Worm (Caenorhabditis elegans) whole organism, mixed stage, embryonic: ENCODE measurements around the gene egl-5.

ENCODE experiments used
- M03D4.4 ChIP-seq: sonication (generic microtip); optimal IDR thresholded peaks from 2 replicates; lab custom pipeline; 2017; ENCODE audit warnings: mild to moderate bottlenecking, missing genetic modification characterization, missing compliant biosample characterization
- blmp-1 ChIP-seq: fragments of 150-350 bp; optimal IDR thresholded peaks from 2 replicates; lab custom pipeline; 2014; ENCODE audit warnings: missing biosample characterization, missing genetic modification characterization
- ceh-43 ChIP-seq: fragments of 200-800 bp; sonication (Bioruptor generic); optimal IDR thresholded peaks from 2 replicates; lab custom pipeline; 2018; ENCODE audit warnings: mild to moderate bottlenecking, missing genetic modification characterization, moderate library complexity, missing compliant biosample characterization
- ceh-83 ChIP-seq: fragments of 200-800 bp; sonication (Bioruptor generic); optimal IDR thresholded peaks from 2 replicates; lab custom pipeline; 2018; ENCODE audit warnings: mild to moderate bottlenecking, missing genetic modification characterization, missing compliant biosample characterization
- ces-1 ChIP-seq: fragments of 150-350 bp; optimal IDR thresholded peaks from 2 replicates; lab custom pipeline; 2014; ENCODE audit warnings: missing biosample characterization, missing genetic modification reagents, missing genetic modification characterization
- cnd-1 ChIP-seq: fragments of 200-800 bp; sonication (Bioruptor generic); optimal IDR thresholded peaks from 2 replicates; lab custom pipeline; 2018; ENCODE audit warnings: mild to moderate bottlenecking, missing genetic modification characterization, missing compliant biosample characterization
- drap-1 ChIP-seq: fragments of 200-800 bp; sonication (Bioruptor generic); optimal IDR thresholded peaks from 3 replicates; lab custom pipeline; 2018; ENCODE audit warnings: mild to moderate bottlenecking, missing genetic modification characterization, missing compliant biosample characterization
- elt-1 ChIP-seq: sonication (generic microtip); optimal IDR thresholded peaks from 2 replicates; lab custom pipeline; 2017; ENCODE audit warnings: missing genetic modification characterization, mild to moderate bottlenecking, missing compliant biosample characterization, antibody characterized with exemption, moderate library complexity, borderline replicate concordance; ENCODE audit not compliant: insufficient read depth
- elt-3 ChIP-seq: fragments of 150-350 bp; optimal IDR thresholded peaks from 2 replicates; lab custom pipeline; 2014; ENCODE audit warnings: missing biosample characterization, missing genetic modification characterization
- flh-1 ChIP-seq: fragments of 200-800 bp; sonication (Bioruptor generic); optimal IDR thresholded peaks from 2 replicates; lab custom pipeline; 2018; ENCODE audit warnings: mild to moderate bottlenecking, missing genetic modification characterization, moderate library complexity, missing compliant biosample characterization
- hlh-1 ChIP-seq: fragments of 150-350 bp; optimal IDR thresholded peaks from 2 replicates; lab custom pipeline; 2014; ENCODE audit warnings: missing biosample characterization, missing genetic modification reagents, missing genetic modification characterization
- lin-13 ChIP-seq: fragments of 150-350 bp; optimal IDR thresholded peaks from 2 replicates; lab custom pipeline; 2014; ENCODE audit warnings: missing biosample characterization, missing genetic modification characterization
- lin-32 ChIP-seq: fragments of 200-800 bp; sonication (Bioruptor generic); optimal IDR thresholded peaks from 2 replicates; lab custom pipeline; 2018; ENCODE audit warnings: mild to moderate bottlenecking, missing genetic modification characterization, missing compliant biosample characterization
- lsy-2 ChIP-seq: fragments of 150-350 bp; optimal IDR thresholded peaks from 2 replicates; lab custom pipeline; 2014; ENCODE audit warnings: missing biosample characterization, missing genetic modification characterization
- mab-5 ChIP-seq: fragments of 150-350 bp; optimal IDR thresholded peaks from 2 replicates; lab custom pipeline; 2014; ENCODE audit warnings: missing biosample characterization, missing genetic modification characterization
- mep-1 ChIP-seq: fragments of 150-350 bp; optimal IDR thresholded peaks from 2 replicates; lab custom pipeline; 2017; ENCODE audit warnings: missing biosample characterization, missing genetic modification reagents, missing genetic modification characterization, inconsistent platforms
- mls-2 ChIP-seq: sonication (generic microtip); optimal IDR thresholded peaks from 2 replicates; lab custom pipeline; 2016; ENCODE audit warnings: mild to moderate bottlenecking, missing genetic modification characterization, moderate library complexity, missing compliant biosample characterization
- nhr-12 ChIP-seq: fragments of 150-350 bp; optimal IDR thresholded peaks from 2 replicates; lab custom pipeline; 2014; ENCODE audit warnings: missing biosample characterization, missing genetic modification characterization
- nhr-2 ChIP-seq: fragments of 150-350 bp; optimal IDR thresholded peaks from 2 replicates; lab custom pipeline; 2014; ENCODE audit warnings: missing biosample characterization, missing genetic modification characterization
- nhr-237 ChIP-seq: fragments of 150-350 bp; optimal IDR thresholded peaks from 2 replicates; lab custom pipeline; 2014; ENCODE audit warnings: missing biosample characterization, missing genetic modification characterization
- nhr-28 ChIP-seq: fragments of 150-350 bp; optimal IDR thresholded peaks from 2 replicates; lab custom pipeline; 2014; ENCODE audit warnings: missing biosample characterization, missing genetic modification characterization
- pha-4 ChIP-seq: fragments of 150-350 bp; optimal IDR thresholded peaks from 2 replicates; lab custom pipeline; 2018; ENCODE audit warnings: missing biosample characterization, missing genetic modification reagents, missing genetic modification characterization
- snpc-4 ChIP-seq: fragments of 150-350 bp; optimal IDR thresholded peaks from 2 replicates; lab custom pipeline; 2014; ENCODE audit warnings: missing biosample characterization, missing genetic modification characterization
- sptf-1 ChIP-seq: sonication (generic microtip); optimal IDR thresholded peaks from 2 replicates; lab custom pipeline; 2017; ENCODE audit warnings: mild to moderate bottlenecking, missing genetic modification characterization, moderate library complexity, missing compliant biosample characterization
- tbx-8 ChIP-seq: fragments of 200-800 bp; sonication (Bioruptor generic); optimal IDR thresholded peaks from 2 replicates; lab custom pipeline; 2018; ENCODE audit warnings: mild to moderate bottlenecking, missing genetic modification characterization, moderate library complexity, missing compliant biosample characterization
- unc-120 ChIP-seq: sonication (generic microtip); optimal IDR thresholded peaks from 2 replicates; lab custom pipeline; 2017; ENCODE audit warnings: missing genetic modification characterization, missing compliant biosample characterization; ENCODE audit not compliant: poor library complexity, severe bottlenecking
- unc-39 ChIP-seq: fragments of 150-350 bp; optimal IDR thresholded peaks from 2 replicates; lab custom pipeline; 2014; ENCODE audit warnings: missing biosample characterization, missing genetic modification characterization
- unc-62 ChIP-seq: fragments of 150-350 bp; optimal IDR thresholded peaks from 2 replicates; lab custom pipeline; 2014; ENCODE audit warnings: missing biosample characterization, missing genetic modification reagents, missing genetic modification characterization
- zip-8 ChIP-seq: fragments of 150-350 bp; optimal IDR thresholded peaks from 2 replicates; lab custom pipeline; 2014; ENCODE audit warnings: missing biosample characterization, missing genetic modification characterization
- ztf-11 ChIP-seq: fragments of 150-350 bp; optimal IDR thresholded peaks from 2 replicates; lab custom pipeline; 2014; ENCODE audit warnings: missing biosample characterization, missing genetic modification characterization

The egl-5 gene

ce11 chrIII:7783354-7783753 lies 30.8 kb upstream of the egl-5 start, which contains the start of gene mab-5:
Gene mab-5, minus strand, starts transcription at chrIII:7783454.
- TF ChIP-seq nhr-2 (tag; lab: Kevin White, UChicago) (no peak), lsy-2 (tag; lab: Kevin White, UChicago) (no peak), mls-2 (no peak), mab-5 (tag; lab: Kevin White, UChicago) (no peak), nhr-28 (tag; lab: Kevin White, UChicago) (no peak), zip-8 (no peak), ztf-11 (tag; lab: Kevin White, UChicago) (no peak), nhr-12 (tag; lab: Kevin White, UChicago) (no peak), elt-1 (tag; lab: Kevin White, UChicago) (no peak), sptf-1 (tag; lab: Kevin White, UChicago) (no peak), unc-62 (GFP tag; lab: Kevin White, UChicago) (no peak), ceh-43 (GFP tag; lab: Kevin White, UChicago) (no peak), lin-32 (GFP tag; lab: Kevin White, UChicago) (no peak), blmp-1 (tag; lab: Kevin White, UChicago) (no peak)

ce11 chrIII:7784201-7784600 lies 30.0 kb upstream of the egl-5 start:
- TF ChIP-seq unc-62 (GFP tag; lab: Kevin White, UChicago), result peak; percentile 56
- TF ChIP-seq lin-13 (tag; lab: Kevin White, UChicago), result no peak
- no peak for TF ChIP-seq elt-3 (tag; lab: Kevin White, UChicago)
- TF ChIP-seq blmp-1 (tag; lab: Kevin White, UChicago), result no peak
- TF ChIP-seq unc-120 (tag; lab: Kevin White, UChicago), result peak; percentile 11
- peak; percentile 100 for TF ChIP-seq mab-5 (tag; lab: Kevin White, UChicago)
- peak; percentile 25 for TF ChIP-seq lsy-2 (tag; lab: Kevin White, UChicago)

- TF ChIP-seq mab-5 (tag; lab: Kevin White, UChicago) (peak; percentile 76), cnd-1 (no peak)
These were observed 25.8 kb upstream of the egl-5 start for ce11 chrIII:7788410-7788809.

- TF ChIP-seq mab-5 (tag; lab: Kevin White, UChicago) (peak; percentile 51), ztf-11 (tag; lab: Kevin White, UChicago) (no peak), unc-62 (GFP tag; lab: Kevin White, UChicago) (peak; percentile 63), mep-1 (no peak), flh-1 (GFP tag; lab: Kevin White, UChicago) (no peak), lsy-2 (tag; lab: Kevin White, UChicago) (peak; percentile 59)
- TF ChIP-seq, all 35 proteins: peak for 3
These were observed 23.7 kb upstream of the egl-5 start for ce11 chrIII:7790522-7790921.

ce11 chrIII:7792209-7792608 lies 22.0 kb upstream of the egl-5 start:
- TF ChIP-seq elt-3 (tag; lab: Kevin White, UChicago), result no peak
- peak; percentile 83 for TF ChIP-seq lsy-2 (tag; lab: Kevin White, UChicago)
- no peak for TF ChIP-seq ces-1
- no peak for TF ChIP-seq snpc-4
- no peak for TF ChIP-seq lin-13 (tag; lab: Kevin White, UChicago)
- no peak for TF ChIP-seq drap-1 (GFP tag; lab: Kevin White, UChicago)
- TF ChIP-seq nhr-28 (tag; lab: Kevin White, UChicago), result no peak
- no peak for TF ChIP-seq mep-1

- TF ChIP-seq mls-2 (no peak), snpc-4 (no peak), nhr-237 (tag; lab: Kevin White, UChicago) (no peak), unc-39 (tag; lab: Kevin White, UChicago) (no peak), elt-1 (tag; lab: Kevin White, UChicago) (no peak), ces-1 (no peak), nhr-28 (tag; lab: Kevin White, UChicago) (no peak), flh-1 (GFP tag; lab: Kevin White, UChicago) (no peak), lin-32 (GFP tag; lab: Kevin White, UChicago) (no peak), pha-4 (no peak)
- TF ChIP-seq, all 35 proteins: peak for 0
These were observed 21.2 kb upstream of the egl-5 start for ce11 chrIII:7792970-7793369.

ce11 chrIII:7795311-7795710 lies 18.9 kb upstream of the egl-5 start, which contains the start of gene cyk-7:
Gene cyk-7, minus strand, starts transcription at chrIII:7795409.
- TF ChIP-seq ceh-43 (GFP tag; lab: Kevin White, UChicago) (no peak), snpc-4 (no peak), ceh-83 (GFP tag; lab: Kevin White, UChicago) (no peak), flh-1 (GFP tag; lab: Kevin White, UChicago) (no peak), pha-4 (no peak), lsy-2 (tag; lab: Kevin White, UChicago) (no peak), unc-62 (GFP tag; lab: Kevin White, UChicago) (no peak), cnd-1 (no peak), tbx-8 (GFP tag; lab: Kevin White, UChicago) (no peak), nhr-2 (tag; lab: Kevin White, UChicago) (no peak), M03D4.4 (tag; lab: Kevin White, UChicago) (no peak), zip-8 (no peak), hlh-1 (tag; lab: Kevin White, UChicago) (no peak), mab-5 (tag; lab: Kevin White, UChicago) (no peak), nhr-28 (tag; lab: Kevin White, UChicago) (no peak), unc-120 (tag; lab: Kevin White, UChicago) (no peak), mls-2 (no peak), lin-32 (GFP tag; lab: Kevin White, UChicago) (no peak)
